Fruit fly (Drosophila melanogaster) whole organism: ENCODE measurements around the gene Ctr1A.

Experiments used
- CG8478 ChIP-seq: fragments of >200 bp; optimal IDR thresholded peaks from 2 replicates; lab custom pipeline; 2018; ENCODE audit warnings: inconsistent platforms
- EcR ChIP-seq, 2 experiments: fragments of >200 bp; optimal IDR thresholded peaks; 2 replicates each; lab custom pipeline; 2017; ENCODE audit warnings: missing biosample characterization in 2 of 2, missing genetic modification characterization in 2 of 2, missing genetic modification reagents in 2 of 2
- pan ChIP-seq: fragments of >200 bp; optimal IDR thresholded peaks from 2 replicates; lab custom pipeline; 2017
- psq ChIP-seq: fragments of >200 bp; optimal IDR thresholded peaks from 2 replicates; lab custom pipeline; 2017

dm6 chrX:6624006-6624745 lies 37.3 kb upstream of the Ctr1A start:
- TF ChIP-seq psq, result no peak
- peak in 1 of 2 experiments; percentile 22 for TF ChIP-seq EcR (GFP tag; optimal IDR thresholded peaks at IDR 0.05; lab: Kevin White, UChicago)
- no peak for TF ChIP-seq pan (lab: Kevin White, UChicago)
- TF ChIP-seq CG8478 (lab: Kevin White, UChicago), result no peak
